Worm (Caenorhabditis elegans) whole organism, L3 larva: ENCODE measurements around the gene F16B12.6.

Experiments used
- R02D3.7 ChIP-seq: fragments of 150-350 bp; optimal IDR thresholded peaks from 2 replicates; lab custom pipeline; 2014; ENCODE audit warnings: missing biosample characterization, missing genetic modification characterization
- ZK546.5 ChIP-seq: sonication (generic microtip); optimal IDR thresholded peaks from 2 replicates; lab custom pipeline; 2017; ENCODE audit warnings: missing biosample characterization, missing genetic modification characterization
- aly-2 ChIP-seq: fragments of 150-350 bp; optimal IDR thresholded peaks from 2 replicates; lab custom pipeline; 2014; ENCODE audit warnings: missing biosample characterization, missing genetic modification characterization
- ama-1 ChIP-seq: fragments of 150-350 bp; optimal IDR thresholded peaks from 2 replicates; lab custom pipeline; 2018
- ceh-16 ChIP-seq: sonication (generic microtip); optimal IDR thresholded peaks from 2 replicates; lab custom pipeline; 2017; ENCODE audit warnings: missing biosample characterization, missing genetic modification characterization
- ceh-28 ChIP-seq: fragments of 150-350 bp; optimal IDR thresholded peaks from 2 replicates; lab custom pipeline; 2014; ENCODE audit warnings: missing biosample characterization, missing genetic modification reagents, missing genetic modification characterization
- ceh-82 ChIP-seq: fragments of 150-350 bp; optimal IDR thresholded peaks from 2 replicates; lab custom pipeline; 2014; ENCODE audit warnings: missing biosample characterization, missing genetic modification characterization
- ceh-9 ChIP-seq: sonication (generic microtip); optimal IDR thresholded peaks from 2 replicates; lab custom pipeline; 2018; ENCODE audit warnings: missing biosample characterization, missing genetic modification characterization
- daf-12 ChIP-seq: fragments of 150-350 bp; optimal IDR thresholded peaks from 2 replicates; lab custom pipeline; 2014; ENCODE audit warnings: missing biosample characterization, missing genetic modification reagents, missing genetic modification characterization
- egl-27 ChIP-seq: sonication (generic microtip); optimal IDR thresholded peaks from 4 replicates; lab custom pipeline; 2017; ENCODE audit warnings: missing biosample characterization, missing genetic modification reagents, missing genetic modification characterization
- elt-1 ChIP-seq: fragments of 150-350 bp; optimal IDR thresholded peaks from 2 replicates; lab custom pipeline; 2014; ENCODE audit warnings: missing biosample characterization, missing genetic modification characterization
- elt-2 ChIP-seq: sonication (generic microtip); optimal IDR thresholded peaks from 2 replicates; lab custom pipeline; 2016; ENCODE audit warnings: missing genetic modification reagents, mild to moderate bottlenecking, missing genetic modification characterization, missing compliant biosample characterization
- eor-1 ChIP-seq, 2 experiments: fragments of 150-350 bp; optimal IDR thresholded peaks; 2 replicates each; lab custom pipeline; 2014 to 2018; ENCODE audit warnings: missing biosample characterization in 2 of 2, missing genetic modification characterization in 2 of 2
- fkh-10 ChIP-seq: sonication (generic microtip); optimal IDR thresholded peaks from 2 replicates; lab custom pipeline; 2017; ENCODE audit warnings: missing biosample characterization, missing genetic modification reagents, missing genetic modification characterization
- fkh-2 ChIP-seq: fragments of 150-350 bp; optimal IDR thresholded peaks from 2 replicates; lab custom pipeline; 2014; ENCODE audit warnings: missing biosample characterization, missing genetic modification reagents, missing genetic modification characterization
- fos-1 ChIP-seq: fragments of 150-350 bp; optimal IDR thresholded peaks from 2 replicates; lab custom pipeline; 2014; ENCODE audit warnings: missing biosample characterization, missing genetic modification characterization
- hmg-11 ChIP-seq: sonication (generic microtip); optimal IDR thresholded peaks from 2 replicates; lab custom pipeline; 2016; ENCODE audit warnings: missing genetic modification characterization, missing compliant biosample characterization
- jun-1 ChIP-seq: fragments of 150-350 bp; optimal IDR thresholded peaks from 2 replicates; lab custom pipeline; 2014; ENCODE audit warnings: missing biosample characterization, missing genetic modification reagents, missing genetic modification characterization
- lin-15B ChIP-seq: fragments of 150-350 bp; optimal IDR thresholded peaks from 2 replicates; lab custom pipeline; 2014; ENCODE audit warnings: missing biosample characterization, missing genetic modification characterization
- lin-39 ChIP-seq: fragments of 150-350 bp; optimal IDR thresholded peaks from 2 replicates; lab custom pipeline; 2018; ENCODE audit warnings: missing biosample characterization, missing genetic modification reagents, missing genetic modification characterization
- lsy-12 ChIP-seq: sonication (generic microtip); optimal IDR thresholded peaks from 2 replicates; lab custom pipeline; 2016; ENCODE audit warnings: mild to moderate bottlenecking, missing genetic modification characterization, missing compliant biosample characterization
- mdl-1 ChIP-seq: fragments of 150-350 bp; optimal IDR thresholded peaks from 2 replicates; lab custom pipeline; 2014; ENCODE audit warnings: missing biosample characterization, missing genetic modification characterization
- mml-1 ChIP-seq: fragments of 150-350 bp; sonication (generic microtip); optimal IDR thresholded peaks from 3 replicates; lab custom pipeline; 2014; ENCODE audit warnings: missing biosample characterization, missing genetic modification characterization
- nfya-1 ChIP-seq: sonication (generic microtip); optimal IDR thresholded peaks from 2 replicates; lab custom pipeline; 2017; ENCODE audit warnings: missing genetic modification characterization, mild to moderate bottlenecking, missing compliant biosample characterization, antibody characterized with exemption, moderate library complexity; ENCODE audit not compliant: insufficient read depth
- nhr-12 ChIP-seq: fragments of 150-350 bp; optimal IDR thresholded peaks from 2 replicates; lab custom pipeline; 2014; ENCODE audit warnings: missing biosample characterization, missing genetic modification characterization
- nhr-23 ChIP-seq: fragments of 150-350 bp; optimal IDR thresholded peaks from 2 replicates; lab custom pipeline; 2014; ENCODE audit warnings: missing biosample characterization, missing genetic modification reagents, missing genetic modification characterization
- nhr-237 ChIP-seq: fragments of 150-350 bp; optimal IDR thresholded peaks from 2 replicates; lab custom pipeline; 2014; ENCODE audit warnings: missing biosample characterization, missing genetic modification characterization
- nhr-25 ChIP-seq: sonication (generic microtip); optimal IDR thresholded peaks from 2 replicates; lab custom pipeline; 2017; ENCODE audit warnings: missing biosample characterization, missing genetic modification characterization
- nhr-28 ChIP-seq: fragments of 150-350 bp; optimal IDR thresholded peaks from 2 replicates; lab custom pipeline; 2014; ENCODE audit warnings: missing biosample characterization, missing genetic modification characterization
- nhr-43 ChIP-seq: sonication (generic microtip); optimal IDR thresholded peaks from 2 replicates; lab custom pipeline; 2016; ENCODE audit warnings: mild to moderate bottlenecking, missing genetic modification characterization, missing compliant biosample characterization; ENCODE audit not compliant: poor library complexity, severe bottlenecking
- nhr-67 ChIP-seq: fragments of 150-350 bp; optimal IDR thresholded peaks from 2 replicates; lab custom pipeline; 2014; ENCODE audit warnings: missing biosample characterization, missing genetic modification characterization
- nhr-76 ChIP-seq: fragments of 150-350 bp; sonication (generic microtip); optimal IDR thresholded peaks from 5 replicates; lab custom pipeline; 2014; ENCODE audit warnings: missing biosample characterization, missing genetic modification characterization
- nhr-77 ChIP-seq: fragments of 150-350 bp; optimal IDR thresholded peaks from 2 replicates; lab custom pipeline; 2014; ENCODE audit warnings: missing biosample characterization, missing genetic modification characterization
- pha-4 ChIP-seq: fragments of 150-350 bp; optimal IDR thresholded peaks from 2 replicates; lab custom pipeline; 2014; ENCODE audit warnings: missing biosample characterization, missing genetic modification reagents, missing genetic modification characterization
- pqm-1 ChIP-seq: fragments of 150-350 bp; optimal IDR thresholded peaks from 2 replicates; lab custom pipeline; 2017; ENCODE audit warnings: missing biosample characterization, missing genetic modification characterization, inconsistent platforms
- sea-2 ChIP-seq: fragments of 150-350 bp; sonication (generic microtip); optimal IDR thresholded peaks from 4 replicates; lab custom pipeline; 2014; ENCODE audit warnings: missing biosample characterization, missing genetic modification reagents, missing genetic modification characterization
- skn-1 ChIP-seq: fragments of 150-350 bp; optimal IDR thresholded peaks from 2 replicates; lab custom pipeline; 2014; ENCODE audit warnings: missing biosample characterization, missing genetic modification characterization
- snpc-4 ChIP-seq: fragments of 150-350 bp; optimal IDR thresholded peaks from 2 replicates; lab custom pipeline; 2014; ENCODE audit warnings: missing biosample characterization, missing genetic modification characterization
- tbx-2 ChIP-seq: sonication (generic microtip); optimal IDR thresholded peaks from 2 replicates; lab custom pipeline; 2016; ENCODE audit warnings: mild to moderate bottlenecking, missing genetic modification characterization, missing compliant biosample characterization
- unc-39 ChIP-seq: sonication (generic microtip); optimal IDR thresholded peaks from 4 replicates; lab custom pipeline; 2017; ENCODE audit warnings: missing biosample characterization, missing genetic modification characterization
- unc-62 ChIP-seq: fragments of 150-350 bp; sonication (generic microtip); optimal IDR thresholded peaks from 4 replicates; lab custom pipeline; 2014; ENCODE audit warnings: missing biosample characterization, missing genetic modification reagents, missing genetic modification characterization
- zag-1 ChIP-seq: fragments of 150-350 bp; optimal IDR thresholded peaks from 2 replicates; lab custom pipeline; 2014; ENCODE audit warnings: missing biosample characterization, missing genetic modification characterization
- ztf-11 ChIP-seq: fragments of 150-350 bp; optimal IDR thresholded peaks from 2 replicates; lab custom pipeline; 2014; ENCODE audit warnings: missing biosample characterization, missing genetic modification characterization
- ztf-4 ChIP-seq: fragments of 150-350 bp; optimal IDR thresholded peaks from 2 replicates; lab custom pipeline; 2014; ENCODE audit warnings: missing biosample characterization, missing genetic modification characterization

F16B12.6 gene

ce11 chrX:14102474-14102873, 358 bp downstream of the F16B12.6 start:
- no peak for TF ChIP-seq jun-1 (tag; lab: Kevin White, UChicago)

ce11 chrX:14108245-14108644, 6.1 kb downstream of the F16B12.6 start, which contains the start of gene F16B12.7:
F16B12.7 (plus strand) TSS chrX:14108545.
- TF ChIP-seq nhr-23 (tag; lab: Kevin White, UChicago) = no peak
- TF ChIP-seq eor-1 (tag; optimal IDR thresholded peaks at IDR 0.05; lab: Kevin White, UChicago) = no peak
- TF ChIP-seq ceh-82 (tag; lab: Kevin White, UChicago) = no peak
- TF ChIP-seq fkh-2 (tag; lab: Kevin White, UChicago) = no peak
- TF ChIP-seq pqm-1 (tag; lab: Kevin White, UChicago) = no peak
- no peak for TF ChIP-seq ceh-28
- TF ChIP-seq snpc-4 (tag; lab: Kevin White, UChicago) = no peak
- no peak for TF ChIP-seq ZK546.5
- TF ChIP-seq lsy-12 = no peak
- TF ChIP-seq nhr-237 (tag; lab: Kevin White, UChicago) = no peak
- no peak for TF ChIP-seq lin-15B (tag; lab: Kevin White, UChicago)

- TF ChIP-seq pqm-1 (tag; lab: Kevin White, UChicago) (no peak), nhr-12 (tag; lab: Kevin White, UChicago) (no peak), nhr-43 (tag; lab: Kevin White, UChicago) (no peak), fos-1 (tag; lab: Kevin White, UChicago) (no peak), nhr-25 (tag; lab: Kevin White, UChicago) (no peak), sea-2 (GFP tag; lab: Kevin White, UChicago) (no peak), lin-39 (tag; lab: Kevin White, UChicago) (no peak), egl-27 (tag; lab: Kevin White, UChicago) (no peak), lsy-12 (no peak), ama-1 (no peak), ztf-4 (no peak), fkh-2 (tag; lab: Kevin White, UChicago) (no peak), nhr-67 (tag; lab: Kevin White, UChicago) (no peak), zag-1 (tag; lab: Kevin White, UChicago) (no peak)
Observed at ce11 chrX:14113347-14113746, 11.2 kb downstream of the F16B12.6 start, which contains the start of gene nhr-281. nhr-281 (minus strand) TSS chrX:14113447.

- no peak for TF ChIP-seq nhr-23 (tag; lab: Kevin White, UChicago)
- TF ChIP-seq ztf-11 (tag; lab: Kevin White, UChicago) = no peak
- no peak for TF ChIP-seq R02D3.7 (tag; lab: Kevin White, UChicago)
- TF ChIP-seq egl-27 (tag; lab: Kevin White, UChicago) = no peak
- TF ChIP-seq aly-2 = no peak
- no peak for TF ChIP-seq fkh-2 (tag; lab: Kevin White, UChicago)
- peak; percentile 36 for TF ChIP-seq pqm-1 (tag; lab: Kevin White, UChicago)
- TF ChIP-seq skn-1 (tag; lab: Kevin White, UChicago) = no peak
- TF ChIP-seq unc-39 (tag; lab: Kevin White, UChicago) = no peak
- peak; percentile 23 for TF ChIP-seq nhr-43 (tag; lab: Kevin White, UChicago)
- no peak for TF ChIP-seq nhr-28 (tag; lab: Kevin White, UChicago)
- no peak for TF ChIP-seq nhr-67 (tag; lab: Kevin White, UChicago)
- TF ChIP-seq ama-1 = no peak
- TF ChIP-seq sea-2 (GFP tag; lab: Kevin White, UChicago) = no peak
- no peak for TF ChIP-seq ztf-4
- no peak for TF ChIP-seq nhr-12 (tag; lab: Kevin White, UChicago)
- no peak for TF ChIP-seq eor-1 (tag; optimal IDR thresholded peaks at IDR 0.05; lab: Kevin White, UChicago)
- peak; percentile 32 for TF ChIP-seq nhr-25 (tag; lab: Kevin White, UChicago)
- TF ChIP-seq ZK546.5 = no peak
- TF ChIP-seq pha-4 (tag; lab: Kevin White, UChicago) = no peak
- peak; percentile 59 for TF ChIP-seq elt-2
- no peak for TF ChIP-seq fkh-10 (GFP tag; lab: Kevin White, UChicago)
- no peak for TF ChIP-seq nfya-1 (tag; lab: Kevin White, UChicago)
- no peak for TF ChIP-seq fos-1 (tag; lab: Kevin White, UChicago)
- TF ChIP-seq jun-1 (tag; lab: Kevin White, UChicago) = peak; percentile 22
- TF ChIP-seq tbx-2 (tag; lab: Kevin White, UChicago) = no peak
- no peak for TF ChIP-seq nhr-77 (tag; lab: Kevin White, UChicago)
- peak; percentile 27 for TF ChIP-seq lsy-12
- TF ChIP-seq unc-62 (GFP tag; lab: Kevin White, UChicago) = no peak
- no peak for TF ChIP-seq mml-1 (tag; lab: Kevin White, UChicago)
- peak; percentile 58 for TF ChIP-seq hmg-11
- TF ChIP-seq ceh-16 (tag; lab: Kevin White, UChicago) = no peak
- peak; percentile 4 for TF ChIP-seq lin-39 (tag; lab: Kevin White, UChicago)
- TF ChIP-seq ceh-9 (tag; lab: Kevin White, UChicago) = no peak
- no peak for TF ChIP-seq daf-12 (tag; lab: Kevin White, UChicago)
- no peak for TF ChIP-seq ceh-28
- TF ChIP-seq nhr-76 (tag; lab: Kevin White, UChicago) = peak; percentile 38
- no peak for TF ChIP-seq elt-1
- no peak for TF ChIP-seq mdl-1
Observed at ce11 chrX:14115480-14116161, 13.5 kb downstream of the F16B12.6 start, which contains the start of gene F28H6.7. F28H6.7 (plus strand) TSS chrX:14116111.
